Worm (Caenorhabditis elegans) whole organism, young adult: ENCODE data around the gene nep-12.
A peak's percentile ranks its signal among the peaks of the same experiment; 100 is the strongest.

Experiments
- B0261.1 ChIP-seq: sonication (generic microtip); optimal IDR thresholded peaks from 2 replicates; lab custom pipeline; 2016; ENCODE audit warnings: mild to moderate bottlenecking, missing genetic modification characterization, moderate library complexity, missing compliant biosample characterization
- F10E7.11 ChIP-seq: sonication (generic microtip); optimal IDR thresholded peaks from 2 replicates; lab custom pipeline; 2017; ENCODE audit warnings: mild to moderate bottlenecking, missing genetic modification characterization, moderate library complexity, missing compliant biosample characterization
- F23B12.7 ChIP-seq: sonication (generic microtip); optimal IDR thresholded peaks from 2 replicates; lab custom pipeline; 2017; ENCODE audit warnings: missing genetic modification characterization, mild to moderate bottlenecking, missing compliant biosample characterization, antibody characterized with exemption, moderate library complexity; ENCODE audit not compliant: insufficient read depth
- F33H1.4 ChIP-seq: fragments of 200-800 bp; sonication (Bioruptor generic); IDR thresholded peaks from 2 replicates; pipeline ENCODE4 v1.3.6; 2022; ENCODE audit warnings: missing genetic modification reagents, missing genetic modification characterization, missing compliant biosample characterization
- F57C9.4 ChIP-seq: sonication (generic microtip); optimal IDR thresholded peaks from 2 replicates; lab custom pipeline; 2017; ENCODE audit warnings: mild to moderate bottlenecking, missing genetic modification characterization, missing compliant biosample characterization
- K11D2.4 ChIP-seq: fragments of 200-800 bp; sonication (Bioruptor generic); IDR thresholded peaks from 2 replicates; pipeline ENCODE4 v1.3.6; 2022; ENCODE audit warnings: missing genetic modification reagents, missing genetic modification characterization, missing compliant biosample characterization
- akir-1 ChIP-seq: fragments of 200-800 bp; sonication (Bioruptor generic); optimal IDR thresholded peaks from 2 replicates; lab custom pipeline; 2018; ENCODE audit warnings: mild to moderate bottlenecking, missing genetic modification characterization, moderate library complexity, missing compliant biosample characterization
- aptf-2 ChIP-seq: fragments of 200-800 bp; sonication (Bioruptor generic); conservative IDR thresholded peaks from 2 replicates; pipeline ENCODE4 v1.3.6; 2022; ENCODE audit warnings: missing genetic modification reagents, missing genetic modification characterization, missing compliant biosample characterization
- athp-1 ChIP-seq: sonication (generic microtip); optimal IDR thresholded peaks from 2 replicates; lab custom pipeline; 2017; ENCODE audit warnings: mild to moderate bottlenecking, missing genetic modification characterization, missing compliant biosample characterization
- attf-3 ChIP-seq: fragments of 200-800 bp; sonication (Bioruptor generic); conservative IDR thresholded peaks from 2 replicates; pipeline ENCODE4 v1.3.6; 2022; ENCODE audit warnings: missing genetic modification reagents, missing genetic modification characterization, missing compliant biosample characterization
- ccch-3 ChIP-seq: fragments of 200-800 bp; sonication (Bioruptor generic); optimal IDR thresholded peaks from 2 replicates; lab custom pipeline; 2018; ENCODE audit warnings: mild to moderate bottlenecking, missing genetic modification characterization, missing compliant biosample characterization
- cebp-2 ChIP-seq: fragments of 200-800 bp; sonication (Bioruptor generic); IDR thresholded peaks from 2 replicates; pipeline ENCODE4 v1.3.6; 2022; ENCODE audit warnings: missing genetic modification characterization, missing compliant biosample characterization
- ceh-79 ChIP-seq: sonication (generic microtip); optimal IDR thresholded peaks from 2 replicates; lab custom pipeline; 2017; ENCODE audit warnings: mild to moderate bottlenecking, missing genetic modification characterization, missing compliant biosample characterization
- dpff-1 ChIP-seq: sonication (generic microtip); optimal IDR thresholded peaks from 2 replicates; lab custom pipeline; 2017; ENCODE audit warnings: mild to moderate bottlenecking, missing genetic modification characterization, missing compliant biosample characterization
- egrh-3 ChIP-seq: fragments of 200-800 bp; sonication (Bioruptor generic); IDR thresholded peaks from 2 replicates; pipeline ENCODE4 v1.3.6; 2022; ENCODE audit warnings: missing genetic modification reagents, missing genetic modification characterization, missing compliant biosample characterization
- fkh-3 ChIP-seq: sonication (generic microtip); optimal IDR thresholded peaks from 2 replicates; lab custom pipeline; 2016; ENCODE audit warnings: mild to moderate bottlenecking, missing genetic modification characterization, missing compliant biosample characterization
- hlh-26 ChIP-seq: fragments of 200-800 bp; sonication (Bioruptor generic); conservative IDR thresholded peaks from 2 replicates; pipeline ENCODE4 v1.3.6; 2022; ENCODE audit warnings: missing genetic modification reagents, missing genetic modification characterization, missing compliant biosample characterization
- hsf-1 ChIP-seq: fragments of 200-800 bp; sonication (Bioruptor generic); IDR thresholded peaks from 2 replicates; pipeline ENCODE4 v1.3.6; 2022; ENCODE audit warnings: missing genetic modification reagents, missing genetic modification characterization, missing compliant biosample characterization
- lsl-1 ChIP-seq: fragments of 200-800 bp; sonication (Bioruptor generic); optimal IDR thresholded peaks from 2 replicates; lab custom pipeline; 2018; ENCODE audit warnings: mild to moderate bottlenecking, missing genetic modification characterization, moderate library complexity, missing compliant biosample characterization
- lsy-27 ChIP-seq: sonication (generic microtip); optimal IDR thresholded peaks from 2 replicates; lab custom pipeline; 2017; ENCODE audit warnings: missing genetic modification characterization, mild to moderate bottlenecking, missing compliant biosample characterization, antibody characterized with exemption, missing genotype, borderline replicate concordance; ENCODE audit not compliant: insufficient read depth
- madf-6 ChIP-seq: fragments of 200-800 bp; sonication (Bioruptor generic); IDR thresholded peaks from 2 replicates; pipeline ENCODE4 v1.3.6; 2022; ENCODE audit warnings: missing genetic modification reagents, missing genetic modification characterization, missing compliant biosample characterization
- mel-28 ChIP-seq: sonication (generic microtip); optimal IDR thresholded peaks from 2 replicates; lab custom pipeline; 2016; ENCODE audit warnings: borderline replicate concordance, mild to moderate bottlenecking, missing genetic modification characterization, missing compliant biosample characterization
- mes-4 ChIP-seq: sonication (generic microtip); optimal IDR thresholded peaks from 2 replicates; lab custom pipeline; 2016; ENCODE audit warnings: missing genotype, missing genetic modification characterization, missing compliant biosample characterization
- nhr-179 ChIP-seq: sonication (generic microtip); optimal IDR thresholded peaks from 2 replicates; lab custom pipeline; 2016; ENCODE audit warnings: mild to moderate bottlenecking, missing genetic modification characterization, missing compliant biosample characterization
- pbrm-1 ChIP-seq: fragments of 200-800 bp; sonication (Bioruptor generic); IDR thresholded peaks from 2 replicates; pipeline ENCODE4 v1.3.6; 2022; ENCODE audit warnings: missing genetic modification reagents, missing genetic modification characterization, missing compliant biosample characterization
- rpc-1 ChIP-seq, 2 experiments: fragments of 150-350 bp in 1 of 2; sonication (generic microtip) in 1 of 2; optimal IDR thresholded peaks; 2 replicates each; lab custom pipeline; 2014 to 2018; ENCODE audit warnings: missing biosample characterization in 1 of 2, missing genetic modification characterization in 1 of 2, missing genetic modification reagents in 1 of 2, missing genotype in 1 of 2
- sdz-38 ChIP-seq: sonication (generic microtip); optimal IDR thresholded peaks from 2 replicates; lab custom pipeline; 2016; ENCODE audit warnings: missing genotype, missing genetic modification characterization, missing compliant biosample characterization
- snpc-3.4 ChIP-seq: sonication (generic microtip); optimal IDR thresholded peaks from 2 replicates; lab custom pipeline; 2017; ENCODE audit warnings: missing genetic modification characterization, mild to moderate bottlenecking, missing compliant biosample characterization, antibody characterized with exemption, moderate library complexity, missing genotype, missing genetic modification reagents
- snpc-4 ChIP-seq, 5 experiments: fragments of 150-350 bp in 1 of 5; sonication (generic microtip) in 4 of 5; optimal IDR thresholded peaks; 2 replicates each; lab custom pipeline; 2014 to 2018; ENCODE audit warnings: missing genetic modification characterization in 5 of 5, missing biosample characterization in 3 of 5, antibody characterized with exemption in 2 of 5, mild to moderate bottlenecking in 2 of 5, missing compliant biosample characterization in 2 of 5, missing genotype in 2 of 5, moderate library complexity in 2 of 5, missing genetic modification reagents in 1 of 5
- somi-1 ChIP-seq: fragments of 200-800 bp; sonication (Bioruptor generic); optimal IDR thresholded peaks from 2 replicates; lab custom pipeline; 2018; ENCODE audit warnings: mild to moderate bottlenecking, missing genetic modification characterization, missing compliant biosample characterization
- ztf-18 ChIP-seq: sonication (generic microtip); optimal IDR thresholded peaks from 2 replicates; lab custom pipeline; 2016; ENCODE audit warnings: missing genotype, mild to moderate bottlenecking, missing genetic modification characterization, missing compliant biosample characterization
- ztf-26 ChIP-seq: sonication (generic microtip); optimal IDR thresholded peaks from 2 replicates; lab custom pipeline; 2017; ENCODE audit warnings: missing genetic modification characterization, missing compliant biosample characterization

Gene nep-12

ce11 chrII:4761020-4761419 lies 23.3 kb downstream of the nep-12 start:
- TF ChIP-seq ztf-26 (peak; percentile 6), B0261.1 (no peak), dpff-1 (tag; lab: Kevin White, UChicago) (no peak), ccch-3 (no peak), pbrm-1 (no peak)

- TF ChIP-seq mes-4 (tag; lab: Kevin White, UChicago) = no peak
These were observed 24.5 kb downstream of the nep-12 start for ce11 chrII:4759835-4760234.

ce11 chrII:4758462-4758861 lies 25.9 kb downstream of the nep-12 start, which contains the start of gene F26G1.3:
Gene F26G1.3, plus strand, starts transcription at chrII:4758762.
- TF ChIP-seq ztf-18 (tag; lab: Kevin White, UChicago) (no peak), snpc-4 (GFP tag; optimal IDR thresholded peaks at IDR 0.05; lab: Kevin White, UChicago) (no peak), snpc-4 (tag; optimal IDR thresholded peaks at IDR 0.05; lab: Kevin White, UChicago) (no peak), mel-28 (tag; lab: Kevin White, UChicago) (no peak), dpff-1 (tag; lab: Kevin White, UChicago) (no peak), F23B12.7 (tag; lab: Kevin White, UChicago) (no peak), ceh-79 (no peak), cebp-2 (no peak), hsf-1 (GFP tag; lab: Robert Waterston, UW) (no peak), madf-6 (GFP tag; lab: Robert Waterston, UW) (no peak), sdz-38 (tag; lab: Kevin White, UChicago) (no peak), snpc-3.4 (no peak), egrh-3 (GFP tag; lab: Robert Waterston, UW) (no peak), ztf-26 (no peak), F57C9.4 (tag; lab: Kevin White, UChicago) (no peak), lsy-27 (tag; lab: Kevin White, UChicago) (no peak), somi-1 (GFP tag; lab: Kevin White, UChicago) (no peak), aptf-2 (no peak), K11D2.4 (GFP tag; lab: Robert Waterston, UW) (no peak), mes-4 (tag; lab: Kevin White, UChicago) (no peak)

ce11 chrII:4756751-4757150 lies 27.6 kb downstream of the nep-12 start, which contains the start of gene C27D9.2:
Gene C27D9.2, minus strand, starts transcription at chrII:4756851.
- TF ChIP-seq nhr-179 (tag; lab: Kevin White, UChicago) = no peak
- no peak for TF ChIP-seq ztf-18 (tag; lab: Kevin White, UChicago)
- TF ChIP-seq fkh-3 (tag; lab: Kevin White, UChicago) = no peak
- no peak for TF ChIP-seq hlh-26 (GFP tag; lab: Robert Waterston, UW)

DNA sequence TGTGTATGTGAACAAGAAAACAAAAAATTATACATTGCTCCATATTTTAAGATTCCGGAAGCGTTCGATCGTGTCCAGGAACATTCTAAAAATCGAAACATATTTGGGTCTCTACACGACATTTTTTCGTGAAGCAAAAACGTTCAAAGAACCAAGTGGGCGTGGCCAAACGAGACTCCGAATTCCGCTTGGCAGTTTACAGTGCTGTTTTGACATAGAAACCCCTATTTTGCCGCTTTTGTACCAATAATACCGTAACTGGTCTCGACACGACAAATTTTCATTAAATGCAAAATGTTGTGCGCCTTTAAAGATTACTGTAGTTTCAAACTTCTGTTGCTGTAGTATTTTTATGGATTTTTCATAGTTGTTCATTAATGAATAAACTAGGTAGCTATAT lies 28.7 kb downstream of the nep-12 start:
- TF ChIP-seq hsf-1 (GFP tag; lab: Robert Waterston, UW) = no peak
- TF ChIP-seq rpc-1 (optimal IDR thresholded peaks at IDR 0.05; lab: Kevin White, UChicago) = no peak
- no peak for TF ChIP-seq rpc-1 (tag; optimal IDR thresholded peaks at IDR 0.05; lab: Kevin White, UChicago)
- no peak for TF ChIP-seq athp-1 (tag; lab: Kevin White, UChicago)
- peak; percentile 6 for TF ChIP-seq lsl-1 (GFP tag; lab: Kevin White, UChicago)
- no peak for TF ChIP-seq F33H1.4 (GFP tag; lab: Robert Waterston, UW)
- no peak for TF ChIP-seq akir-1 (GFP tag; lab: Kevin White, UChicago)
- peak; percentile 74 for TF ChIP-seq attf-3 (GFP tag; lab: Robert Waterston, UW)
- TF ChIP-seq F10E7.11 (tag; lab: Kevin White, UChicago) = no peak
